Fruit fly (Drosophila melanogaster) whole organism, prepupa: Measurements from ENCODE around the gene Nubp1.
A peak's percentile ranks its signal among the peaks of the same experiment; 100 is the strongest.

Experiments used
- CG16779 ChIP-seq: fragments of 200-800 bp; sonication (Bioruptor generic); optimal IDR thresholded peaks from 3 replicates; lab custom pipeline; 2017; ENCODE audit warnings: missing biosample characterization, mild to moderate bottlenecking, missing genetic modification characterization
- CG3919 ChIP-seq: fragments of 200-800 bp; sonication (Bioruptor generic); optimal IDR thresholded peaks from 3 replicates; lab custom pipeline; 2016; ENCODE audit warnings: missing biosample characterization, missing genetic modification characterization
- CG6808 ChIP-seq: fragments of 200-800 bp; sonication (Bioruptor generic); optimal IDR thresholded peaks from 3 replicates; lab custom pipeline; 2017; ENCODE audit warnings: missing biosample characterization, missing genetic modification characterization, mild to moderate bottlenecking, moderate library complexity, missing genetic modification reagents
- CG7368 ChIP-seq: fragments of 200-800 bp; sonication (Bioruptor generic); optimal IDR thresholded peaks from 3 replicates; lab custom pipeline; 2016; ENCODE audit warnings: missing biosample characterization, missing genetic modification characterization
- CG8319 ChIP-seq: fragments of 200-800 bp; sonication (Bioruptor generic); optimal IDR thresholded peaks from 3 replicates; lab custom pipeline; 2016; ENCODE audit warnings: missing biosample characterization, missing genetic modification characterization
- Eip75B ChIP-seq: fragments of 200-800 bp; sonication (Bioruptor generic); optimal IDR thresholded peaks from 3 replicates; lab custom pipeline; 2016; ENCODE audit warnings: missing biosample characterization, missing genetic modification characterization
- Hr39 ChIP-seq: fragments of 200-800 bp; sonication (Bioruptor generic); optimal IDR thresholded peaks from 2 replicates; lab custom pipeline; 2016; ENCODE audit warnings: missing biosample characterization, missing genetic modification characterization
- Hr4 ChIP-seq: fragments of 200-800 bp; sonication (Bioruptor generic); optimal IDR thresholded peaks from 3 replicates; lab custom pipeline; 2016; ENCODE audit warnings: missing biosample characterization, missing genetic modification characterization
- eg ChIP-seq: fragments of 200-800 bp; sonication (Bioruptor generic); IDR thresholded peaks from 3 replicates; pipeline ENCODE4 v1.3.6; 2022; ENCODE audit warnings: missing biosample characterization, missing genetic modification characterization
- fd59A ChIP-seq: fragments of 200-800 bp; sonication (Bioruptor generic); optimal IDR thresholded peaks from 2 replicates; lab custom pipeline; 2017; ENCODE audit warnings: missing biosample characterization, mild to moderate bottlenecking, missing genetic modification characterization, missing genetic modification reagents
- fkh ChIP-seq: fragments of 200-800 bp; sonication (Bioruptor generic); optimal IDR thresholded peaks from 3 replicates; lab custom pipeline; 2017; ENCODE audit warnings: missing biosample characterization, mild to moderate bottlenecking, missing genetic modification characterization, moderate library complexity
- svp ChIP-seq: fragments of 200-800 bp; sonication (Bioruptor generic); peaks from one replicate; lab custom pipeline; 2016; ENCODE audit warnings: missing biosample characterization, missing genetic modification characterization

DNA sequence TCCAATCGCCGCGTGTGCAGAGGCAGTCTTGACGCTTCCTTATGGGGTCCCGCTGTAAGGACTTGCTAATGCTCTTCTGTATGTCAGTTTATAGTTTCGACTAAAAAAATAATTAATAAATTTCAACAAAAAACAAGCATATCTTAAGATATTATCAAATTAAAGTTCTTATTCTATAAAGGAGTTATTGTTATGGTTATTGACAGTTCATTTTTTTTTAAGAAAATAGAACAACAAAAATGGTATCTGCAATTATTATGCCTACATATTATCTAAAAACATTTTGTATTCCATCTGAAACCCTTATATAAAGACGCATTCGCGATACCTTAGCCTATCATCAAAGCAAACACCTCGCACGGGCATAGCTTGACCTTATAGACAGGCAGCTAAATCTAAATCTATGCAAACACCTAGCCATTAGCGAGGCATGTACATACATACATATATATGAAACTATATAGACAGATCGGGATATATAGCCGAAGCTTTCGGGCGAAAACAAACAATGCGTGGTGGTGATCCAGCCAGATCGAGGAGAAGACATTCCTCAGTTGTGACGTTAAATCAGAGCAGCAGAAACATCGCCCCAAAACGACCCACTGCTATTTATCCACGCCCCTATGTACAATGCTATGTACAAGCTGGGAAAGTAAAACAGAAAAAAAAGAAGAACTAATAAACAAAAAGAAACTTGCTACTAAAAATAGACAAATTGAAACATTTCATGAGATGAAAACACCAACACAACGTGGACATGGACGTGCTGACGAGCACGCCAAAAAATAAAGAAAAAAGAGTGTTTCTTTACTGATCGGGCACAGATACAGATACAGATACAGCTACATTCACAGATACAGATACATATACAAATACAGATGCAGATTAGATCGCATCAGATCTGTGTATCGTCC lies 28.4 kb downstream of the Nubp1 start, which contains the start of gene ppk17:
- TF ChIP-seq fkh (GFP tag; lab: Kevin White, UChicago) (no peak), CG6808 (GFP tag; lab: Kevin White, UChicago) (no peak), CG7368 (GFP tag; lab: Kevin White, UChicago) (no peak), Hr4 (GFP tag; lab: Kevin White, UChicago) (no peak), CG16779 (tag; lab: Kevin White, UChicago) (no peak), svp (GFP tag; lab: Kevin White, UChicago) (no peak), Hr39 (GFP tag; lab: Kevin White, UChicago) (no peak), fd59A (GFP tag; lab: Kevin White, UChicago) (no peak), Eip75B (GFP tag; lab: Kevin White, UChicago) (no peak), eg (GFP tag; lab: Robert Waterston, UW) (peak; percentile 75; the same call in 2 of the 3 replicates), CG8319 (GFP tag; lab: Kevin White, UChicago) (no peak), CG3919 (GFP tag; lab: Kevin White, UChicago) (no peak)
